Fruit fly (Drosophila melanogaster) whole organism: ENCODE results near the gene zetaCOP.

Experiments
- CG8478 ChIP-seq: fragments of >200 bp; optimal IDR thresholded peaks from 2 replicates; lab custom pipeline; 2018; ENCODE audit warnings: inconsistent platforms
- Dll ChIP-seq: fragments of >200 bp; optimal IDR thresholded peaks from 2 replicates; lab custom pipeline; 2017
- EcR ChIP-seq, 2 experiments: fragments of >200 bp; optimal IDR thresholded peaks; 2 replicates each; lab custom pipeline; 2017; ENCODE audit warnings: missing biosample characterization in 2 of 2, missing genetic modification characterization in 2 of 2, missing genetic modification reagents in 2 of 2
- pan ChIP-seq: fragments of >200 bp; optimal IDR thresholded peaks from 2 replicates; lab custom pipeline; 2017
- psq ChIP-seq: fragments of >200 bp; optimal IDR thresholded peaks from 2 replicates; lab custom pipeline; 2017
- usp ChIP-seq: fragments of >200 bp; optimal IDR thresholded peaks from 2 replicates; lab custom pipeline; 2017; ENCODE audit warnings: missing biosample characterization, missing genetic modification characterization, mixed read lengths

zetaCOP gene

DNA sequence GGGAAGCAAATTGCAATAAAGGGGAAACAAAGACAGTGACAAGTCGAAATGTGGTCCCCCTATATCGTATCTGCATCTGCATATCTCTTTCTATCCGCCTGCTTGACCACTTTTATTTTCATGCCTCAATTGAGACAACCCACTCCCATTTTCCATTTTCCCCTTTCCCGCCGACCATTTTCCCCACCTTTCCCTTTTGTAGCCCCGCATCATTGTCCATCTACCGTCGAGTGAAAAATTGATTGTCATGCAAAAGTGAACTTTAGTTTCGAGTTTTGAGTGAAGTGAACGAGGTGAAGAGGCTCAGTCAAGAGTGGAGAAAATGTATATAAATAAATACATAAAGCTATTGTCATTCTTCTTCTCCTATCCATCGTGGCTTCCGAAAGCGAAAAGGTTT lies 30.9 kb upstream of the zetaCOP start:
- TF ChIP-seq EcR (GFP tag; optimal IDR thresholded peaks at IDR 0.05; lab: Kevin White, UChicago) (no peak), psq (lab: Kevin White, UChicago) (no peak), usp (GFP tag; lab: Kevin White, UChicago) (no peak), Dll (lab: Kevin White, UChicago) (no peak), CG8478 (lab: Kevin White, UChicago) (no peak), pan (lab: Kevin White, UChicago) (no peak)

DNA sequence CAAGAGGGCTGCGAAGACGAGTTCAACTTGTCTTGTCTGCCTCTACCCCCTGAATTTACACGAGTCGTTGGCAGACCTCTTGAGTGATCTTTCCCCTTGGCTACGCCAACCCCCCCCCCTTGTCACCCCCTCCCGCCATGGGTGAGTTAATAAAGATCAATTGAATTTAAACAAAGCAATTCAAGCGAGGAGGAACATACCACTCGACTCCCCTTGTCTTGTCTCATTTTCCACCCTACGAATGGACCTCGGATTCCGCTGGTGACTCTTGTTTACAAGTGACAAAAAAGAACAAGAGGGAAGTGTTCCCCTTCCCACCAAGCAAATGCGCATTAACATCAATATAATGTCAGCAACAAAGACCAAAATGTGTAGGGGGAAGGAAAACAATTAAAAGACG lies 29.5 kb upstream of the zetaCOP start:
- TF ChIP-seq usp (GFP tag; lab: Kevin White, UChicago) (no peak), EcR (GFP tag; optimal IDR thresholded peaks at IDR 0.05; lab: Kevin White, UChicago) (no peak), Dll (lab: Kevin White, UChicago) (no peak), pan (lab: Kevin White, UChicago) (no peak), CG8478 (lab: Kevin White, UChicago) (no peak), psq (lab: Kevin White, UChicago) (no peak)

DNA sequence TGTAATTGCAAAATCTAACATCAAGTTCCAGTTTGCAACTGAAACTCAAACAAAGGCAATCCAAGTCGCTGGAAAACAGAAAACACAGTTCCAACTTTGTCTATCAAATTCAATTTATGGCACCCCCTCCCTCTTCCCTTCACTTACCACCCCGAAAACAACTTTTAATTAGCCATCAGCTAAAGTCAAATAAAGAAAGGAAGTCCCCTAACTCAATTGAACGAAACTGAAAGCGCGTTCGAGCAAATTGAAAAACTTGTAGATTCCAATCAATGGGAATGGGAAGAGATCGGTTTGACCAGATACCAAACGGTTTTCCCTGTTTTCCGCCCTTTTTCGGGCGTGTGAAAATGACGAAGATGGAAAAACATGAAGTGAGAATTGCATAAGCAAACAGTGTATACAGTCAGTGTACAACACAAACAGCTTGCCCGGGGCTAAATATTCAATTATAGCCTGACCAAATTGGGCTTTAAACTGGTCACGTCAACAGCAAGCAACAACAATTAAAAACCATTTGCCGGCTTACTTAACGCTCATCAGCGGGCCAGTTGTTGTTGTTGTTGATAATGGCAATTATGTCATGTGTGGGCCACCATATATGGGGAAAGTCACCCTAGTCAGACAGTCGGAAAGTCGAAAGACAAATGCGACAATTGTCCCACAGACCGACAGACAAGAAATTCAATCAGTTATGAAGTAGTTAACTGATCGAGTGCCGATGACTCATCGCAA lies 26.1 kb upstream of the zetaCOP start:
- no peak for TF ChIP-seq pan (lab: Kevin White, UChicago)
- TF ChIP-seq psq (lab: Kevin White, UChicago): no peak
- TF ChIP-seq CG8478 (lab: Kevin White, UChicago): no peak
- TF ChIP-seq Dll (lab: Kevin White, UChicago): no peak
- no peak for TF ChIP-seq EcR (GFP tag; optimal IDR thresholded peaks at IDR 0.05; lab: Kevin White, UChicago)
- TF ChIP-seq usp (GFP tag; lab: Kevin White, UChicago): no peak

DNA sequence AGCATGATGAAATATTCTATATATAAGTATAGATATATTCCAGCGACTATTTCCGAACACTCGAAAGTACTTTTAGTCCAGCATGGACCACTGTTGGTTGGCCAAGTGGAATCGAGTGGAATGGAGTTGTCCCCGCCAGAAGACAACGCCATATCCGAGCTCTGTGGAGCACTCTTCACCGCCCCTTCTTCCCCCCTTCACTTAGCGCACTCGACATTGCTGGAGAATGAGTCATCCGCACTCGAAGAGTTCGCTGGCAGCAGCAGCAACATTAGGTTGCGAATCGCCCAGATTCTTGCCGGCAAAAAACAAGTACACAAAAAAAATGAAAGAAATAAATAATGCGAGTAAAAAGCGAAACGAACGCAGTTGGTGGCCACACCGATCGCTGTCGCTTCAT lies 24.7 kb upstream of the zetaCOP start:
- TF ChIP-seq psq (lab: Kevin White, UChicago) (no peak), EcR (GFP tag; optimal IDR thresholded peaks at IDR 0.05; lab: Kevin White, UChicago) (no peak), Dll (lab: Kevin White, UChicago) (no peak), pan (lab: Kevin White, UChicago) (no peak), usp (GFP tag; lab: Kevin White, UChicago) (no peak), CG8478 (lab: Kevin White, UChicago) (no peak)

DNA sequence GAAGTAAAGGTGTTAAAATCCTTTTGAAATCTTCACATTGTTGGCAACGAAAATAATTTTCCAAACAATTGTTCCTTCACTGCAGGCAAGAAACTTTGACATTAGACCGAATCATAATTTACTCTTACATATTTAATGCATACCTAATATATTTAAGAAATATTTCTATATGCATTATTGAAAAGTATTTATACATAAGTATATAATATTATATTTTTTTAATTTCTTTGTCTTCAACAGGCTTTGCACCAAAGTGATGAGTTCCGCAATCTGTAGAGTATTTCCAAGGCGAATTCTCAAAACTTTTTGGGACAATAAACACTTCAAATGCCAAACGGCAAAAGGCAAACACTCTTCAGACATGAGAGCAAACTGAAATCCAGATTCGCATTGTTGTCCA lies 23.7 kb upstream of the zetaCOP start:
- TF ChIP-seq CG8478 (lab: Kevin White, UChicago): no peak

DNA sequence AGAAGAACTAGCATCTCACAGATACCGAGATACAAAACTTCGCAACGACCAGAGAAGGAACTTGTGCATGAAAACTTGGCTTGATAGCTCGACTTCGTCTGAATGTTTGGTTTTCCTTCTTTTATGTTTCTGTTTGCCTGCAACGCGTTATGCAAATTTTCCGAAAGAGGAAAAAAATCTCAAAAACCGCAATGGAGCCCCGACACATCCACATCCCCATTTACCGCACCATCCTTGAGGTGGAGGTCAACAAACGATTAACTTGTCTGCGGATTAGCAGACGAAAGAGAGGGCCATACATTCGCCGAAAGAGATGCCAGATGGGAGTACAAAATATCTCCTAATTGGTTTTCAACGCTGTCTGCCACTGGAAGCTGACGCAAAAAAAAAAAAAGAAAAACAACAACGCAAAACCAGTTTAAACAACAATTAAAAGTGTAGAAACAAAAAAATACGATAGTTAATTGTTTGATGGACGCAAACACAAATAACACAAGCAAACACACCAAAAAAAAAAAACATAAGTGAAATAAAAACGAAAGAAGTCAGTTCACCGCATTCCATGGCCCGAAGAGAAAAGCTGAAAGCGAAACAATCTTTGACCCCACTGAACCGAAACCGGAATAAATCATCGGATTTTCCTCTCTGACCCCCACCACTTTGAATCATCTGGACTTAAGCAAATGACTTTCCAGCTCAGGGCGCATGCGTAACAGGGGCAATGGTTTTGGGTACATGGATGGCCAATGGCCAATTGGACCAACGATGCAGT lies 21.9 kb upstream of the zetaCOP start:
- TF ChIP-seq psq (lab: Kevin White, UChicago) (no peak), pan (lab: Kevin White, UChicago) (no peak), EcR (GFP tag; optimal IDR thresholded peaks at IDR 0.05; lab: Kevin White, UChicago) (peak in 1 of 2 experiments; percentile 72)

DNA sequence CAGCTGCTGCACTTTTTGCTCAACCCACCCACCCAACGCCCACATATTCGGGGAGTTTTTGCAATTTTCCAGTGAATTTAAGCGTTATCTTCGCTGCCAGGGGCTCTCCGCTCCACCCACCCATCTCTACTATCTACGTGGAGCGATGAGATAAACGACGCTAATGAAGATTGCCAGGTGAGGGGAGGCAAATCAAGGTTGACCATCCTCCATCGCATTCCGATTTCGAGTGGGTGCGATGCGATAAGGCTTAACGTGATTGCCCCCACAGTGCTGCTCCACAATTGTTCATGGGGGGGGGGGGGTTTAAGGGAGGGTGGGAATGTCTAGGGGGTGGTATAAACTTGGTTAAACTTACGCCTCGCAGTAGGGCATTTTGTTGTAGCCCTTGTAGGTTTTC lies 20.5 kb upstream of the zetaCOP start:
- no peak for TF ChIP-seq CG8478 (lab: Kevin White, UChicago)
- no peak for TF ChIP-seq Dll (lab: Kevin White, UChicago)
- TF ChIP-seq EcR (GFP tag; optimal IDR thresholded peaks at IDR 0.05; lab: Kevin White, UChicago): no peak
- no peak for TF ChIP-seq pan (lab: Kevin White, UChicago)
- no peak for TF ChIP-seq psq (lab: Kevin White, UChicago)
- TF ChIP-seq usp (GFP tag; lab: Kevin White, UChicago): no peak

DNA sequence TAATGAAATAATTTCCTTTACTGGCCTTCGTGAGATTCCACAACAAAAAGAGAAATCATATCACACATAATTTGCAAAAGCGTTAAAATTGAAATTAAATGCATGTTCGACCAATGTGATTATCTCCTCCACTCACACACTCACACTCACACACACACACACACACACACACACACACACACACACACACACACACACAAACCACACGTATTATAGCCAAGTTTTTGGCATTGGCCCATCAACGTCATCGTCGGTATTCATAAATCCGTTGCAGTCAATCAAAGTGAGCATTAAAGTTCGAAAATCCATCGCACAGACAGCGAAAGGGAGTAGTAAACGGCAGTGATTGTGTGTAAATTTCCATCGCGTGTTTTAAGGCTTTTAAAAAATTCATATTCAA lies 16.7 kb upstream of the zetaCOP start:
- TF ChIP-seq psq (lab: Kevin White, UChicago) (no peak), Dll (lab: Kevin White, UChicago) (no peak), CG8478 (lab: Kevin White, UChicago) (no peak), usp (GFP tag; lab: Kevin White, UChicago) (no peak), EcR (GFP tag; optimal IDR thresholded peaks at IDR 0.05; lab: Kevin White, UChicago) (no peak), pan (lab: Kevin White, UChicago) (no peak)

DNA sequence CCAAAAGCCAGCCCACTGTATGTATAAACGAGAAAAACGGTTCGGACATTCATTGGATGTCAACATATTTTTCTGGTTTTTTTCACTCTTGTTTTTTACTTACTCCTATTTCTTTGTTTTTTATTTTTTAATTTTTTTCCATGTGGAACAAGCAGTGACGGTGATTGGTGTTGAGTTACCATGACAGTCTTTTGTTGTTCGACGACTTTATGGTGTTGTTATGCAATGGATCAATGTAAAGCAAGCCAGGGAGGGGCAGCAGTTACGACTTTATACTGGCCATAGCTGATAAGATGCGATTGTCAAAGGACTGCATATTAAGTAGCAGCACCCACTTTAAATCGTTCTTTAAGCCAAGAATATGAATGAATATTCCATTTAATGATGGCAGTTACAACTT lies 16.1 kb upstream of the zetaCOP start:
- TF ChIP-seq psq (lab: Kevin White, UChicago) (no peak), CG8478 (lab: Kevin White, UChicago) (no peak), usp (GFP tag; lab: Kevin White, UChicago) (no peak), pan (lab: Kevin White, UChicago) (no peak), Dll (lab: Kevin White, UChicago) (no peak), EcR (GFP tag; optimal IDR thresholded peaks at IDR 0.05; lab: Kevin White, UChicago) (no peak)

DNA sequence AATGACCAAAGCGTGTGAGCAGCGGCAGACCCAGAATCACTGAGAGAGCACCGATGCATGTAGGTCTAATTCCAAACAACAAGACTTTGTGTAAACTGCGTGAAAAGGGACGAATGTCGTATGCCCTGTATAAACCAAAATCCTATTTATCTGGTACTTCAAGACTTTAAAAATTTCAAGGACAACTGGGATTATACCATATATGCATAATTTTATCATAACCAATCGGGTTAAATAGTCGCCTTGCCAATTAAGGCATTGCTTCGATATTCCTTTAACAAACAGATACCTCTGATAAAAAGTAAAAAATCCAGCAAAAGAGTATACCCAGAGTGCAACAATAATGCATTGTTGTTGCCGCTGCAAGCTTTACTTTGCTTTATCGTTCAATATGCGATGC lies 9.7 kb upstream of the zetaCOP start:
- TF ChIP-seq EcR (GFP tag; optimal IDR thresholded peaks at IDR 0.05; lab: Kevin White, UChicago) (no peak), CG8478 (lab: Kevin White, UChicago) (no peak), Dll (lab: Kevin White, UChicago) (no peak), psq (lab: Kevin White, UChicago) (no peak), pan (lab: Kevin White, UChicago) (no peak), usp (GFP tag; lab: Kevin White, UChicago) (no peak)

DNA sequence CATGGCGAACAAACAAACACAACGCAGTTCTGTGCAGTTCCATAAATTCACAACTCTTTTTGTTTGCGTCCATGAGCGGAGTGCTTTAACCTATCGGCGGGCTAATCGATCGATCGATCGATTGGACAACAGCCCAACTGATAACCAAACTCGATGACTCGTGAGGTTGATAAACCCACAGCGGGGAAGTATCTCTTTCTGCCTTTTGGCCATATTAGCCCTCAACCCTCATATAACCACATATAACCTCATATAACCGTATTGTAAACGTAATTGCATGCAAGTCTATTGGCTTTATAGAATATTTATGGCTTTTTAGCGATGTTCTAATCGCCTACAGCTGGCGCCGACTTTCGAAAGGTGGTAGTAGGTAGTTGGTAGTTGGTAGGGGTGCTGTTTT lies 9.0 kb upstream of the zetaCOP start:
- TF ChIP-seq CG8478 (lab: Kevin White, UChicago) (no peak), psq (lab: Kevin White, UChicago) (no peak), EcR (GFP tag; optimal IDR thresholded peaks at IDR 0.05; lab: Kevin White, UChicago) (no peak), Dll (lab: Kevin White, UChicago) (no peak), pan (lab: Kevin White, UChicago) (no peak), usp (GFP tag; lab: Kevin White, UChicago) (no peak)
